Worm (Caenorhabditis elegans) whole organism, late embryonic: Measurements from ENCODE around the gene fbxa-69.

Experiments
- C08G9.2 ChIP-seq: sonication (generic microtip); optimal IDR thresholded peaks from 2 replicates; lab custom pipeline; 2016; ENCODE audit warnings: mild to moderate bottlenecking, missing genetic modification characterization, moderate library complexity, missing compliant biosample characterization
- C38D4.7 ChIP-seq: fragments of 200-800 bp; sonication (Bioruptor generic); optimal IDR thresholded peaks from 2 replicates; lab custom pipeline; 2018; ENCODE audit warnings: mild to moderate bottlenecking, missing genetic modification characterization, moderate library complexity, missing compliant biosample characterization
- F13H6.1 ChIP-seq: sonication (generic microtip); optimal IDR thresholded peaks from 2 replicates; lab custom pipeline; 2016; ENCODE audit warnings: missing genetic modification characterization, missing compliant biosample characterization
- K02D7.2 ChIP-seq: sonication (generic microtip); optimal IDR thresholded peaks from 2 replicates; lab custom pipeline; 2017; ENCODE audit warnings: mild to moderate bottlenecking, missing genetic modification characterization, missing compliant biosample characterization
- K09A11.1 ChIP-seq: sonication (generic microtip); optimal IDR thresholded peaks from 2 replicates; lab custom pipeline; 2017; ENCODE audit warnings: antibody characterized with exemption, mild to moderate bottlenecking, missing genetic modification characterization, missing compliant biosample characterization; ENCODE audit not compliant: insufficient read depth
- Y22D7AL.16 ChIP-seq: sonication (generic microtip); optimal IDR thresholded peaks from 2 replicates; lab custom pipeline; 2016; ENCODE audit warnings: missing genetic modification characterization, missing compliant biosample characterization
- ama-1 ChIP-seq: fragments of 150-350 bp; optimal IDR thresholded peaks from 2 replicates; lab custom pipeline; 2014
- ceh-14 ChIP-seq: sonication (generic microtip); optimal IDR thresholded peaks from 2 replicates; lab custom pipeline; 2016; ENCODE audit warnings: missing genotype, missing genetic modification characterization, missing compliant biosample characterization
- ceh-18 ChIP-seq: sonication (generic microtip); optimal IDR thresholded peaks from 2 replicates; lab custom pipeline; 2016; ENCODE audit warnings: missing genetic modification characterization, missing compliant biosample characterization
- ceh-30 ChIP-seq: fragments of 150-350 bp; optimal IDR thresholded peaks from 2 replicates; lab custom pipeline; 2014; ENCODE audit warnings: missing biosample characterization, missing genetic modification characterization
- ceh-31 ChIP-seq: sonication (generic microtip); optimal IDR thresholded peaks from 2 replicates; lab custom pipeline; 2016; ENCODE audit warnings: missing genetic modification characterization, missing compliant biosample characterization
- ceh-34 ChIP-seq: sonication (generic microtip); optimal IDR thresholded peaks from 2 replicates; lab custom pipeline; 2016; ENCODE audit warnings: mild to moderate bottlenecking, missing genetic modification characterization, missing compliant biosample characterization
- ceh-45 ChIP-seq: fragments of 200-800 bp; sonication (Bioruptor generic); IDR thresholded peaks from 2 replicates; pipeline ENCODE4 v1.3.6; 2022; ENCODE audit warnings: missing genetic modification reagents, missing genetic modification characterization, missing compliant biosample characterization
- ceh-48 ChIP-seq: sonication (generic microtip); optimal IDR thresholded peaks from 2 replicates; lab custom pipeline; 2016; ENCODE audit warnings: missing genetic modification characterization, inconsistent platforms, missing compliant biosample characterization
- ceh-6 ChIP-seq: fragments of 200-800 bp; sonication (Bioruptor generic); optimal IDR thresholded peaks from 2 replicates; lab custom pipeline; 2018; ENCODE audit warnings: mild to moderate bottlenecking, missing genetic modification characterization, missing compliant biosample characterization
- che-1 ChIP-seq: sonication (generic microtip); optimal IDR thresholded peaks from 2 replicates; lab custom pipeline; 2016; ENCODE audit warnings: mild to moderate bottlenecking, missing genetic modification characterization, missing compliant biosample characterization
- dmd-4 ChIP-seq: sonication (generic microtip); optimal IDR thresholded peaks from 2 replicates; lab custom pipeline; 2016; ENCODE audit warnings: borderline replicate concordance, missing genetic modification characterization, missing compliant biosample characterization
- dve-1 ChIP-seq: sonication (generic microtip); optimal IDR thresholded peaks from 2 replicates; lab custom pipeline; 2017; ENCODE audit warnings: antibody characterized with exemption, mild to moderate bottlenecking, missing genetic modification characterization, missing compliant biosample characterization
- elt-2 ChIP-seq: sonication (generic microtip); optimal IDR thresholded peaks from 2 replicates; lab custom pipeline; 2016; ENCODE audit warnings: missing genetic modification reagents, missing genetic modification characterization, missing compliant biosample characterization
- elt-4 ChIP-seq: sonication (generic microtip); optimal IDR thresholded peaks from 2 replicates; lab custom pipeline; 2016; ENCODE audit warnings: missing genetic modification characterization, missing compliant biosample characterization
- ets-4 ChIP-seq: sonication (generic microtip); optimal IDR thresholded peaks from 2 replicates; lab custom pipeline; 2016; ENCODE audit warnings: missing genetic modification characterization, missing compliant biosample characterization
- fkh-6 ChIP-seq: sonication (generic microtip); optimal IDR thresholded peaks from 2 replicates; lab custom pipeline; 2016; ENCODE audit warnings: missing genetic modification characterization, missing compliant biosample characterization
- gmeb-2 ChIP-seq: sonication (generic microtip); optimal IDR thresholded peaks from 2 replicates; lab custom pipeline; 2016; ENCODE audit warnings: missing genetic modification characterization, inconsistent platforms, missing compliant biosample characterization
- hlh-15 ChIP-seq: sonication (generic microtip); optimal IDR thresholded peaks from 2 replicates; lab custom pipeline; 2016; ENCODE audit warnings: missing genetic modification characterization, missing compliant biosample characterization
- hlh-30 ChIP-seq: sonication (generic microtip); optimal IDR thresholded peaks from 2 replicates; lab custom pipeline; 2017; ENCODE audit warnings: antibody characterized with exemption, missing genetic modification characterization, missing compliant biosample characterization; ENCODE audit not compliant: insufficient read depth
- lin-11 ChIP-seq: fragments of 200-800 bp; sonication (Bioruptor generic); optimal IDR thresholded peaks from 2 replicates; lab custom pipeline; 2018; ENCODE audit warnings: mild to moderate bottlenecking, missing genetic modification characterization, missing compliant biosample characterization
- nfya-1 ChIP-seq: sonication (generic microtip); optimal IDR thresholded peaks from 2 replicates; lab custom pipeline; 2017; ENCODE audit warnings: missing genetic modification characterization, mild to moderate bottlenecking, missing compliant biosample characterization, antibody characterized with exemption, moderate library complexity
- nhr-11 ChIP-seq: fragments of 150-350 bp; optimal IDR thresholded peaks from 2 replicates; lab custom pipeline; 2014; ENCODE audit warnings: missing biosample characterization, missing genetic modification characterization
- npax-4 ChIP-seq: sonication (generic microtip); optimal IDR thresholded peaks from 2 replicates; lab custom pipeline; 2016; ENCODE audit warnings: missing genetic modification characterization, missing compliant biosample characterization
- odd-2 ChIP-seq: sonication (generic microtip); optimal IDR thresholded peaks from 2 replicates; lab custom pipeline; 2017; ENCODE audit warnings: antibody characterized with exemption, mild to moderate bottlenecking, missing genetic modification characterization, missing compliant biosample characterization
- pag-3 ChIP-seq: sonication (generic microtip); optimal IDR thresholded peaks from 2 replicates; lab custom pipeline; 2016; ENCODE audit warnings: missing compliant biosample characterization, missing genetic modification characterization, borderline replicate concordance
- pat-9 ChIP-seq: fragments of 200-800 bp; sonication (Bioruptor generic); optimal IDR thresholded peaks from 2 replicates; lab custom pipeline; 2018; ENCODE audit warnings: mild to moderate bottlenecking, missing genetic modification characterization, moderate library complexity, missing compliant biosample characterization
- pax-1 ChIP-seq: fragments of 150-350 bp; optimal IDR thresholded peaks from 2 replicates; lab custom pipeline; 2014; ENCODE audit warnings: missing biosample characterization, missing genetic modification characterization
- pha-2 ChIP-seq: sonication (generic microtip); optimal IDR thresholded peaks from 2 replicates; lab custom pipeline; 2017; ENCODE audit warnings: mild to moderate bottlenecking, missing genetic modification characterization, missing compliant biosample characterization
- pqm-1 ChIP-seq: sonication (generic microtip); optimal IDR thresholded peaks from 2 replicates; lab custom pipeline; 2016; ENCODE audit warnings: missing genetic modification characterization, missing compliant biosample characterization
- sdc-2 ChIP-seq: sonication (generic microtip); optimal IDR thresholded peaks from 2 replicates; lab custom pipeline; 2016; ENCODE audit warnings: missing genotype, missing genetic modification characterization, missing compliant biosample characterization
- syd-9 ChIP-seq: sonication (generic microtip); optimal IDR thresholded peaks from 2 replicates; lab custom pipeline; 2016; ENCODE audit warnings: mild to moderate bottlenecking, missing genetic modification characterization, moderate library complexity, missing compliant biosample characterization
- tbx-7 ChIP-seq: sonication (generic microtip); optimal IDR thresholded peaks from 2 replicates; lab custom pipeline; 2016; ENCODE audit warnings: missing genotype, missing genetic modification characterization, missing compliant biosample characterization
- ttx-3 ChIP-seq: sonication (generic microtip); optimal IDR thresholded peaks from 2 replicates; lab custom pipeline; 2016; ENCODE audit warnings: missing genetic modification reagents, missing genetic modification characterization, missing compliant biosample characterization
- unc-3 ChIP-seq, 2 experiments: fragments of 200-800 bp in 1 of 2; sonication (Bioruptor generic) in 1 of 2; sonication (generic microtip) in 1 of 2; conservative IDR thresholded peaks in 1 of 2; optimal IDR thresholded peaks in 1 of 2; 2 replicates each; pipeline versions ENCODE4 v1.3.6 to Lab custom; 2016 to 2022; ENCODE audit warnings: missing compliant biosample characterization in 2 of 2, missing genetic modification characterization in 2 of 2, missing genetic modification reagents in 1 of 2
- unc-42 ChIP-seq: sonication (generic microtip); optimal IDR thresholded peaks from 2 replicates; lab custom pipeline; 2016; ENCODE audit warnings: missing genotype, missing genetic modification characterization, missing compliant biosample characterization
- unc-55 ChIP-seq: sonication (generic microtip); optimal IDR thresholded peaks from 2 replicates; lab custom pipeline; 2017; ENCODE audit warnings: missing biosample characterization, missing genetic modification reagents, missing genetic modification characterization
- unc-86 ChIP-seq: sonication (generic microtip); optimal IDR thresholded peaks from 2 replicates; lab custom pipeline; 2016; ENCODE audit warnings: missing genetic modification characterization, missing compliant biosample characterization
- ztf-16 ChIP-seq: sonication (generic microtip); optimal IDR thresholded peaks from 2 replicates; lab custom pipeline; 2017; ENCODE audit warnings: missing genetic modification characterization, missing compliant biosample characterization

Gene fbxa-69

ce11 chrV:15773141-15773540, 42.6 kb downstream of the fbxa-69 start, which contains the start of gene nhr-60:
Gene nhr-60, minus strand, starts transcription at chrV:15773241.
- TF ChIP-seq C38D4.7 (GFP tag; lab: Kevin White, UChicago) (no peak), ztf-16 (tag; lab: Kevin White, UChicago) (no peak), pha-2 (tag; lab: Kevin White, UChicago) (no peak), odd-2 (no peak), hlh-30 (tag; lab: Kevin White, UChicago) (no peak), ttx-3 (tag; lab: Kevin White, UChicago) (no peak), sdc-2 (tag; lab: Kevin White, UChicago) (no peak), ceh-48 (tag; lab: Kevin White, UChicago) (no peak), pax-1 (tag; lab: Kevin White, UChicago) (no peak), elt-4 (no peak), syd-9 (no peak), hlh-15 (tag; lab: Kevin White, UChicago) (no peak)

- TF ChIP-seq ceh-31 (tag; lab: Kevin White, UChicago) (no peak), C08G9.2 (tag; lab: Kevin White, UChicago) (no peak), pat-9 (tag; lab: Kevin White, UChicago) (no peak), Y22D7AL.16 (no peak), K09A11.1 (tag; lab: Kevin White, UChicago) (no peak), ama-1 (lab: Kevin White, UChicago) (no peak)
Observed at ce11 chrV:15769072-15769471, 46.7 kb downstream of the fbxa-69 start, which contains the start of gene F57A10.4. Gene F57A10.4, plus strand, starts transcription at chrV:15769438.

- TF ChIP-seq ceh-45 (GFP tag; lab: Robert Waterston, UW), result 0 out of 2 replicates have a peak, but pooled peaks have one; percentile 37
- TF ChIP-seq, all 69 proteins: peak for 1; not testable (repeated sequence) for 68
Observed at ce11 chrV:15767385-15767784, 48.4 kb downstream of the fbxa-69 start.

ce11 chrV:15766122-15766594, 49.6 kb downstream of the fbxa-69 start, which contains the start of the genes haf-3 and F57A10.2:
Gene haf-3, minus strand, starts transcription at chrV:15766172.
Gene F57A10.2, plus strand, starts transcription at chrV:15766575.
- TF ChIP-seq ceh-14 (tag; lab: Kevin White, UChicago), result no peak
- TF ChIP-seq F13H6.1 (tag; lab: Kevin White, UChicago), result no peak
- TF ChIP-seq ceh-30 (tag; lab: Kevin White, UChicago), result peak; percentile 84
- peak; percentile 54 for TF ChIP-seq elt-2 (tag; lab: Kevin White, UChicago)
- TF ChIP-seq unc-86 (tag; lab: Kevin White, UChicago), result peak; percentile 46
- TF ChIP-seq nfya-1 (tag; lab: Kevin White, UChicago), result peak; percentile 77
- no peak for TF ChIP-seq npax-4 (tag; lab: Kevin White, UChicago)
- TF ChIP-seq pax-1 (tag; lab: Kevin White, UChicago), result no peak
- TF ChIP-seq gmeb-2 (tag; lab: Kevin White, UChicago), result peak; percentile 8
- TF ChIP-seq ztf-16 (tag; lab: Kevin White, UChicago), result peak; percentile 10
- TF ChIP-seq K09A11.1 (tag; lab: Kevin White, UChicago), result no peak
- TF ChIP-seq dve-1, result peak; percentile 52
- peak; percentile 39 for TF ChIP-seq unc-55 (GFP tag; lab: Kevin White, UChicago)
- TF ChIP-seq dmd-4 (tag; lab: Kevin White, UChicago), result no peak
- TF ChIP-seq unc-42 (tag; lab: Kevin White, UChicago), result peak; percentile 76
- no peak for TF ChIP-seq unc-3 (GFP tag; conservative IDR thresholded peaks at IDR 0.05; lab: Robert Waterston, UW)
- peak; percentile 13 for TF ChIP-seq unc-3 (tag; optimal IDR thresholded peaks at IDR 0.05; lab: Kevin White, UChicago)
- TF ChIP-seq ceh-45 (GFP tag; lab: Robert Waterston, UW), result no peak
- TF ChIP-seq pqm-1, result no peak
- peak; percentile 4 for TF ChIP-seq ceh-34 (tag; lab: Kevin White, UChicago)
- peak; percentile 14 for TF ChIP-seq pat-9 (tag; lab: Kevin White, UChicago)
- peak; percentile 1 for TF ChIP-seq ets-4 (tag; lab: Kevin White, UChicago)
- TF ChIP-seq pha-2 (tag; lab: Kevin White, UChicago), result no peak
- TF ChIP-seq che-1 (tag; lab: Kevin White, UChicago), result no peak
- no peak for TF ChIP-seq tbx-7 (tag; lab: Kevin White, UChicago)
- TF ChIP-seq lin-11 (tag; lab: Kevin White, UChicago), result peak; percentile 10
- no peak for TF ChIP-seq fkh-6 (tag; lab: Kevin White, UChicago)
- peak; percentile 32 for TF ChIP-seq ceh-18 (tag; lab: Kevin White, UChicago)
- TF ChIP-seq K02D7.2, result no peak
- peak; percentile 2 for TF ChIP-seq ttx-3 (tag; lab: Kevin White, UChicago)
- TF ChIP-seq pag-3 (tag; lab: Kevin White, UChicago), result no peak
- TF ChIP-seq hlh-30 (tag; lab: Kevin White, UChicago), result peak; percentile 7
- no peak for TF ChIP-seq nhr-11
- no peak for TF ChIP-seq C38D4.7 (GFP tag; lab: Kevin White, UChicago)
- TF ChIP-seq ceh-6 (GFP tag; lab: Kevin White, UChicago), result no peak
